Worm (Caenorhabditis elegans) whole organism, L4/young adult: Measurements from ENCODE around the gene nhr-146.

Source experiments
- W03F9.2 ChIP-seq: fragments of 150-350 bp; optimal IDR thresholded peaks from 2 replicates; lab custom pipeline; 2014; ENCODE audit warnings: missing biosample characterization, missing genetic modification characterization
- him-1 ChIP-seq: sonication (generic microtip); optimal IDR thresholded peaks from 2 replicates; lab custom pipeline; 2016; ENCODE audit warnings: missing genotype, missing genetic modification reagents, missing genetic modification characterization, missing compliant biosample characterization

DNA sequence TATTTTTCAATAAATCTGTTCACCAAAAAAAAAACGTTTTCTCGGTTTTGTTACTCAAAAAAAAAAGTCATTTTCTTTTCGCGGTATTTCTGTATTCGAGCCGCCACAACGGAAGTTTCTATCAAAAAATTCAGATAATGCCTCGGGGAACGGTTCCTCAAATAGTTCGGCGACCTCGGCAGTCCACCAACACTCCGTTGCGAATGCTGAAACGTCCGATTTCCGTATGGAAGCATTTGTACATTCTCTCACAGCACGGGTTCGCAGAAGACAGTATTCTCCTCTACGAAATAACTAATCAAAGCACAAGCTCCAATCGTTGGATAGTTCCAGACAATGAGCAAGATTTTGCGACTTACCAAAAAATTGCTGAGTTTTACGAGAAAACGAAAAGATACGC lies 33.4 kb downstream of the nhr-146 start, which contains the start of gene Y41D4B.4:
- TF ChIP-seq W03F9.2, result no peak
- no peak for TF ChIP-seq him-1 (tag; lab: Kevin White, UChicago)
